Worm (Caenorhabditis elegans): ENCODE data around the gene eef-1G.

The eef-1G gene

ce11 chrV:10960544-10960943 lies 5.0 kb upstream of the eef-1G start, which contains the start of gene vps-36:
Gene vps-36, minus strand, starts transcription at chrV:10960669.
- TF ChIP-seq ama-1 (optimal IDR thresholded peaks at IDR 0.05), result no peak
- no peak for TF ChIP-seq che-1 (tag; optimal IDR thresholded peaks at IDR 0.05)
- no peak for TF ChIP-seq dve-1 (tag; optimal IDR thresholded peaks at IDR 0.05)
- no peak for TF ChIP-seq fkh-6 (tag; optimal IDR thresholded peaks at IDR 0.05)
- no peak for TF ChIP-seq lin-11 (tag; optimal IDR thresholded peaks at IDR 0.05)
- TF ChIP-seq elt-2 (tag; optimal IDR thresholded peaks at IDR 0.05), result peak; percentile 14
- no peak for TF ChIP-seq ceh-18 (tag; optimal IDR thresholded peaks at IDR 0.05)

ce11 chrV:10961448-10961870 lies 4.1 kb upstream of the eef-1G start:
- TF ChIP-seq rnt-1 (tag; optimal IDR thresholded peaks at IDR 0.05) (peak; percentile 48), ahr-1 (tag; optimal IDR thresholded peaks at IDR 0.05) (no peak), ceh-45 (GFP tag; IDR thresholded peaks at IDR 0.05) (no peak), ceh-48 (tag; optimal IDR thresholded peaks at IDR 0.05) (no peak), fkh-10 (GFP tag; optimal IDR thresholded peaks at IDR 0.05) (no peak), elt-4 (tag; optimal IDR thresholded peaks at IDR 0.05) (no peak), fkh-6 (tag; optimal IDR thresholded peaks at IDR 0.05) (no peak), ceh-18 (tag; optimal IDR thresholded peaks at IDR 0.05) (peak; percentile 93), ceh-9 (tag; optimal IDR thresholded peaks at IDR 0.05) (no peak), pag-3 (tag; optimal IDR thresholded peaks at IDR 0.05; ENCODE audit: borderline replicate concordance) (no peak), ceh-19 (GFP tag; optimal IDR thresholded peaks at IDR 0.05) (no peak), dmd-4 (tag; optimal IDR thresholded peaks at IDR 0.05; ENCODE audit: borderline replicate concordance) (no peak), nfya-1 (tag; optimal IDR thresholded peaks at IDR 0.05) (peak; percentile 1), ceh-34 (tag; optimal IDR thresholded peaks at IDR 0.05) (peak; percentile 44), ceh-31 (tag; optimal IDR thresholded peaks at IDR 0.05) (peak; percentile 62), unc-42 (tag; optimal IDR thresholded peaks at IDR 0.05) (peak; percentile 94), tbx-2 (tag; optimal IDR thresholded peaks at IDR 0.05) (peak; percentile 48), ceh-2 (tag; optimal IDR thresholded peaks at IDR 0.05) (no peak), K02D7.2 (tag; optimal IDR thresholded peaks at IDR 0.05) (no peak), C08G9.2 (tag; optimal IDR thresholded peaks at IDR 0.05) (peak; percentile 22), Y22D7AL.16 (tag; optimal IDR thresholded peaks at IDR 0.05) (no peak), C38D4.7 (GFP tag; optimal IDR thresholded peaks at IDR 0.05) (no peak), mec-3 (tag; optimal IDR thresholded peaks at IDR 0.05; ENCODE audit: borderline replicate concordance) (peak; percentile 49), ceh-14 (tag; optimal IDR thresholded peaks at IDR 0.05) (peak; percentile 75), sdc-2 (tag; optimal IDR thresholded peaks at IDR 0.05) (no peak), fax-1 (tag; optimal IDR thresholded peaks at IDR 0.05) (peak; percentile 27), npax-4 (tag; optimal IDR thresholded peaks at IDR 0.05) (no peak), ref-2 (tag; optimal IDR thresholded peaks at IDR 0.05) (peak; percentile 25), T23F11.4 (GFP tag; optimal IDR thresholded peaks at IDR 0.05) (no peak), tbx-7 (tag; optimal IDR thresholded peaks at IDR 0.05) (no peak), odd-2 (tag; optimal IDR thresholded peaks at IDR 0.05) (no peak), nhr-11 (tag; optimal IDR thresholded peaks at IDR 0.05) (no peak), ets-4 (tag; optimal IDR thresholded peaks at IDR 0.05) (no peak), gmeb-2 (tag; optimal IDR thresholded peaks at IDR 0.05) (no peak), pros-1 (tag; optimal IDR thresholded peaks at IDR 0.05) (no peak), sox-2 (GFP tag; IDR thresholded peaks at IDR 0.05) (no peak), hlh-30 (tag; optimal IDR thresholded peaks at IDR 0.05; ENCODE audit: insufficient read depth) (no peak), ceh-24 (tag; optimal IDR thresholded peaks at IDR 0.05) (no peak), unc-55 (GFP tag; optimal IDR thresholded peaks at IDR 0.05) (peak; percentile 68)

Measured in whole organism, late embryonic.